Worm (Caenorhabditis elegans) whole organism, L1 larva: ENCODE measurements around the gene C31G12.4.

ENCODE experiments used
- C34B4.2 ChIP-seq: sonication (generic microtip); optimal IDR thresholded peaks from 2 replicates; lab custom pipeline; 2017; ENCODE audit warnings: mild to moderate bottlenecking, missing genetic modification characterization, missing compliant biosample characterization
- F16B12.6 ChIP-seq: fragments of 150-350 bp; optimal IDR thresholded peaks from 2 replicates; lab custom pipeline; 2014; ENCODE audit warnings: missing biosample characterization, missing genetic modification characterization
- alr-1 ChIP-seq: fragments of 200-800 bp; sonication (Bioruptor generic); optimal IDR thresholded peaks from 2 replicates; lab custom pipeline; 2018; ENCODE audit warnings: borderline replicate concordance, mild to moderate bottlenecking, missing genetic modification characterization, missing compliant biosample characterization
- aly-2 ChIP-seq: fragments of 150-350 bp; optimal IDR thresholded peaks from 2 replicates; lab custom pipeline; 2014; ENCODE audit warnings: missing biosample characterization, missing genetic modification characterization
- blmp-1 ChIP-seq: fragments of 150-350 bp; optimal IDR thresholded peaks from 2 replicates; lab custom pipeline; 2014; ENCODE audit warnings: missing biosample characterization, missing genetic modification characterization
- ceh-8 ChIP-seq: fragments of 200-800 bp; sonication (Bioruptor generic); optimal IDR thresholded peaks from 2 replicates; lab custom pipeline; 2018; ENCODE audit warnings: mild to moderate bottlenecking, missing genetic modification characterization, moderate library complexity, missing compliant biosample characterization
- ceh-88 ChIP-seq: fragments of 200-800 bp; sonication (Bioruptor generic); IDR thresholded peaks from 2 replicates; pipeline ENCODE4 v1.3.6; 2022; ENCODE audit warnings: missing genetic modification characterization, missing compliant biosample characterization
- ces-1 ChIP-seq: fragments of 150-350 bp; optimal IDR thresholded peaks from 2 replicates; lab custom pipeline; 2014; ENCODE audit warnings: missing biosample characterization, missing genetic modification reagents, missing genetic modification characterization
- efl-1 ChIP-seq, 4 experiments: fragments of 150-350 bp; optimal IDR thresholded peaks in 3 of 4; peaks in 1 of 4; 1 replicate in 1 of 4; 2 replicates in 3 of 4; lab custom pipeline; 2014; ENCODE audit warnings: missing biosample characterization in 2 of 4, missing genetic modification characterization in 2 of 4, missing genetic modification reagents in 2 of 4
- efl-3 ChIP-seq: fragments of 200-800 bp; sonication (Bioruptor generic); optimal IDR thresholded peaks from 2 replicates; lab custom pipeline; 2018; ENCODE audit warnings: mild to moderate bottlenecking, missing genetic modification characterization, missing compliant biosample characterization
- egl-13 ChIP-seq: sonication (generic microtip); optimal IDR thresholded peaks from 2 replicates; lab custom pipeline; 2016; ENCODE audit warnings: missing genotype, missing genetic modification reagents, missing genetic modification characterization, missing compliant biosample characterization
- egl-27 ChIP-seq, 2 experiments: fragments of 150-350 bp in 1 of 2; sonication (generic microtip); optimal IDR thresholded peaks; 3 replicates each; lab custom pipeline; 2017 to 2018; ENCODE audit warnings: missing biosample characterization in 2 of 2, missing genetic modification characterization in 2 of 2, missing genetic modification reagents in 2 of 2
- ets-5 ChIP-seq: fragments of 200-800 bp; sonication (Bioruptor generic); IDR thresholded peaks from 2 replicates; pipeline ENCODE4 v1.3.6; 2022; ENCODE audit warnings: missing genetic modification characterization, missing compliant biosample characterization
- fkh-10 ChIP-seq: sonication (generic microtip); optimal IDR thresholded peaks from 2 replicates; lab custom pipeline; 2017; ENCODE audit warnings: missing biosample characterization, missing genetic modification reagents, missing genetic modification characterization
- fkh-8 ChIP-seq: sonication (generic microtip); optimal IDR thresholded peaks from 2 replicates; lab custom pipeline; 2016; ENCODE audit warnings: mild to moderate bottlenecking, missing genetic modification characterization, missing compliant biosample characterization
- fos-1 ChIP-seq: fragments of 150-350 bp; optimal IDR thresholded peaks from 2 replicates; lab custom pipeline; 2014; ENCODE audit warnings: missing biosample characterization, missing genetic modification characterization
- hlh-17 ChIP-seq: fragments of 200-800 bp; sonication (Bioruptor generic); optimal IDR thresholded peaks from 2 replicates; lab custom pipeline; 2018; ENCODE audit warnings: missing genetic modification characterization, mild to moderate bottlenecking, missing compliant biosample characterization, moderate library complexity, borderline replicate concordance
- hlh-4 ChIP-seq: sonication (generic microtip); optimal IDR thresholded peaks from 2 replicates; lab custom pipeline; 2016; ENCODE audit warnings: mild to moderate bottlenecking, missing genetic modification characterization, missing compliant biosample characterization
- irx-1 ChIP-seq: sonication (generic microtip); optimal IDR thresholded peaks from 2 replicates; lab custom pipeline; 2016; ENCODE audit warnings: missing genetic modification characterization, missing compliant biosample characterization
- lin-13 ChIP-seq: fragments of 150-350 bp; optimal IDR thresholded peaks from 2 replicates; lab custom pipeline; 2014; ENCODE audit warnings: missing biosample characterization, missing genetic modification reagents, missing genetic modification characterization
- lin-14 ChIP-seq: fragments of 200-800 bp; sonication (Bioruptor generic); optimal IDR thresholded peaks from 2 replicates; lab custom pipeline; 2018; ENCODE audit warnings: mild to moderate bottlenecking, missing genetic modification characterization, moderate library complexity, missing compliant biosample characterization
- lin-15B ChIP-seq: fragments of 150-350 bp; sonication (generic microtip); optimal IDR thresholded peaks from 3 replicates; lab custom pipeline; 2014; ENCODE audit warnings: missing biosample characterization, missing genetic modification characterization
- lin-35 ChIP-seq, 2 experiments: fragments of 150-350 bp; optimal IDR thresholded peaks; 2 replicates each; lab custom pipeline; 2014; ENCODE audit warnings: missing biosample characterization in 2 of 2, missing genetic modification characterization in 2 of 2, missing genetic modification reagents in 2 of 2
- mab-9 ChIP-seq: fragments of 200-800 bp; sonication (Bioruptor generic); IDR thresholded peaks from 2 replicates; pipeline ENCODE4 v1.3.6; 2022; ENCODE audit warnings: missing genetic modification reagents, missing genetic modification characterization, missing compliant biosample characterization
- mdl-1 ChIP-seq, 2 experiments: fragments of 150-350 bp; optimal IDR thresholded peaks; 2 replicates each; lab custom pipeline; 2014 to 2017; ENCODE audit warnings: missing biosample characterization in 2 of 2, missing genetic modification characterization in 2 of 2, inconsistent platforms in 1 of 2
- mef-2 ChIP-seq: fragments of 150-350 bp; optimal IDR thresholded peaks from 2 replicates; lab custom pipeline; 2014; ENCODE audit warnings: missing biosample characterization, missing genetic modification characterization
- mep-1 ChIP-seq: fragments of 150-350 bp; optimal IDR thresholded peaks from 2 replicates; lab custom pipeline; 2014; ENCODE audit warnings: missing biosample characterization, missing genetic modification characterization
- nhr-12 ChIP-seq: sonication (generic microtip); optimal IDR thresholded peaks from 2 replicates; lab custom pipeline; 2017; ENCODE audit warnings: missing biosample characterization, missing genetic modification characterization
- nhr-28 ChIP-seq: fragments of 150-350 bp; optimal IDR thresholded peaks from 2 replicates; lab custom pipeline; 2014; ENCODE audit warnings: missing biosample characterization, missing genetic modification characterization
- nhr-47 ChIP-seq: sonication (generic microtip); optimal IDR thresholded peaks from 2 replicates; lab custom pipeline; 2016; ENCODE audit warnings: mild to moderate bottlenecking, missing genetic modification characterization, moderate library complexity, missing compliant biosample characterization
- nhr-77 ChIP-seq: fragments of 150-350 bp; optimal IDR thresholded peaks from 2 replicates; lab custom pipeline; 2014; ENCODE audit warnings: missing biosample characterization, missing genetic modification characterization
- nhr-84 ChIP-seq: sonication (generic microtip); optimal IDR thresholded peaks from 2 replicates; lab custom pipeline; 2017; ENCODE audit warnings: missing biosample characterization, missing genetic modification characterization
- pax-3 ChIP-seq: fragments of 200-800 bp; sonication (Bioruptor generic); optimal IDR thresholded peaks from 2 replicates; lab custom pipeline; 2018; ENCODE audit warnings: mild to moderate bottlenecking, missing genetic modification characterization, moderate library complexity, missing compliant biosample characterization
- pqm-1 ChIP-seq: sonication (generic microtip); optimal IDR thresholded peaks from 3 replicates; lab custom pipeline; 2017; ENCODE audit warnings: missing biosample characterization, missing genetic modification characterization
- rnt-1 ChIP-seq: sonication (generic microtip); optimal IDR thresholded peaks from 2 replicates; lab custom pipeline; 2016; ENCODE audit warnings: mild to moderate bottlenecking, missing genetic modification characterization, moderate library complexity, missing compliant biosample characterization
- skn-1 ChIP-seq: fragments of 150-350 bp; optimal IDR thresholded peaks from 2 replicates; lab custom pipeline; 2014; ENCODE audit warnings: missing biosample characterization, missing genetic modification characterization
- snpc-4 ChIP-seq: fragments of 150-350 bp; optimal IDR thresholded peaks from 2 replicates; lab custom pipeline; 2014; ENCODE audit warnings: missing biosample characterization, missing genetic modification characterization
- sox-4 ChIP-seq: sonication (generic microtip); optimal IDR thresholded peaks from 2 replicates; lab custom pipeline; 2016; ENCODE audit warnings: missing genetic modification characterization, missing compliant biosample characterization
- swsn-7 ChIP-seq: sonication (generic microtip); optimal IDR thresholded peaks from 2 replicates; lab custom pipeline; 2016; ENCODE audit warnings: missing genetic modification characterization, missing compliant biosample characterization
- tlp-1 ChIP-seq: fragments of 150-350 bp; optimal IDR thresholded peaks from 2 replicates; lab custom pipeline; 2014; ENCODE audit warnings: missing biosample characterization, missing genetic modification characterization
- unc-130 ChIP-seq: fragments of 150-350 bp; optimal IDR thresholded peaks from 2 replicates; lab custom pipeline; 2017; ENCODE audit warnings: missing biosample characterization, missing genetic modification characterization, inconsistent platforms
- unc-98 ChIP-seq: fragments of 200-800 bp; sonication (Bioruptor generic); IDR thresholded peaks from 2 replicates; pipeline ENCODE4 v1.3.6; 2022; ENCODE audit warnings: missing genetic modification characterization, missing compliant biosample characterization
- xbp-1 ChIP-seq: sonication (generic microtip); optimal IDR thresholded peaks from 2 replicates; lab custom pipeline; 2016; ENCODE audit warnings: missing genetic modification characterization, missing compliant biosample characterization
- zip-4 ChIP-seq: fragments of 200-800 bp; sonication (Bioruptor generic); optimal IDR thresholded peaks from 2 replicates; lab custom pipeline; 2018; ENCODE audit warnings: mild to moderate bottlenecking, missing genetic modification characterization, moderate library complexity, missing compliant biosample characterization
- ztf-11 ChIP-seq, 2 experiments: sonication (generic microtip); optimal IDR thresholded peaks; 2 replicates each; lab custom pipeline; 2016 to 2017; ENCODE audit warnings: missing genetic modification characterization in 2 of 2, missing biosample characterization in 1 of 2, missing compliant biosample characterization in 1 of 2

Gene C31G12.4

DNA sequence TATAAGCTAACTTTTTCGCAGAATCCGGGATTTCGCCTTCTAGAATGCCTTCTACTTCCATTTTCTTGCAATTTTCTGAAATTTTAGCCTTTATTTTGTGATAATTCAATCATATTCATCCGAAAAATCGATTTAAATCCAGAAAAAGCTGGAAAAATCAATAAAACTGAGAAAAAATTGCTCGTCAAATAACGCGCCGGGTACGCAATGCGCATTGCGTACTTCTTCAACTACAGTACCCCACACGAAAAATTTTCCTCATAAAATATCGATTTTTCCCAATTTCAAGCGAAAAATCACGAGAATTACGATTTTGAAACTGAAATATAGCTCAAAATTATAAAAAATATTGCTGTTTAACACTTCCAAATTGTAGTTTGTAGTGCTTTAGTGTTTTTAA, 47.5 kb downstream of the C31G12.4 start, which contains the start of gene Y37H2A.12:
Y37H2A.12 (minus strand) TSS at position 81 of the 400 bp plus-strand sequence.
- no peak for TF ChIP-seq snpc-4
- TF ChIP-seq alr-1 (tag; lab: Kevin White, UChicago), result no peak
- TF ChIP-seq skn-1 (tag; lab: Kevin White, UChicago), result no peak
- no peak for TF ChIP-seq nhr-28
- no peak for TF ChIP-seq fkh-10
- TF ChIP-seq aly-2, result no peak
- no peak for TF ChIP-seq F16B12.6 (tag; lab: Kevin White, UChicago)
- TF ChIP-seq blmp-1 (tag; lab: Kevin White, UChicago), result no peak
- no peak for TF ChIP-seq pax-3 (tag; lab: Kevin White, UChicago)
- no peak for TF ChIP-seq tlp-1
- no peak for TF ChIP-seq lin-14 (GFP tag; lab: Kevin White, UChicago)
- TF ChIP-seq sox-4 (tag; lab: Kevin White, UChicago), result no peak
- no peak for TF ChIP-seq xbp-1 (tag; lab: Kevin White, UChicago)
- no peak for TF ChIP-seq fkh-8 (tag; lab: Kevin White, UChicago)
- no peak for TF ChIP-seq ztf-11 (tag; optimal IDR thresholded peaks at IDR 0.05; lab: Kevin White, UChicago)
- TF ChIP-seq, all 84 proteins: peak for 0

DNA sequence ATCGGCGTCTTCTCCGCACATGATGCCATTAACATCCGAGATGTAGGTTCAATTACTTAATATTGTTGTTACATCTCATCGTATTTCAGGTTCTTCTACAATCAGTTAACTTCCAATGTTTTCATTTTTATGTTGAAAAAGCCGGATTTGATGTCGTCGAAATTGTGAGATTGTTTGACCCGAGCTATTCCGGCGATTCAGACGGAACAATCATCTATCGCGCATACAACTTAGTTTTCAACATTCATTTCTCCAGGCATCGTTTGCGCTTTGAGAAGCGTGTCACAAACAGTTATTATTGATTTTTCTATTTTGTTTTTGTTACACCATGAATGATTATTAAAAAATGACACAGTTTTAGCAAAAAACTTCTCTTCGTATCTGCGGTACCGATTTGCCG, 50.0 kb downstream of the C31G12.4 start:
- TF ChIP-seq irx-1 (tag; lab: Kevin White, UChicago) (no peak), hlh-17 (GFP tag; lab: Kevin White, UChicago) (no peak), tlp-1 (no peak), ceh-88 (no peak), hlh-4 (tag; lab: Kevin White, UChicago) (no peak)

DNA sequence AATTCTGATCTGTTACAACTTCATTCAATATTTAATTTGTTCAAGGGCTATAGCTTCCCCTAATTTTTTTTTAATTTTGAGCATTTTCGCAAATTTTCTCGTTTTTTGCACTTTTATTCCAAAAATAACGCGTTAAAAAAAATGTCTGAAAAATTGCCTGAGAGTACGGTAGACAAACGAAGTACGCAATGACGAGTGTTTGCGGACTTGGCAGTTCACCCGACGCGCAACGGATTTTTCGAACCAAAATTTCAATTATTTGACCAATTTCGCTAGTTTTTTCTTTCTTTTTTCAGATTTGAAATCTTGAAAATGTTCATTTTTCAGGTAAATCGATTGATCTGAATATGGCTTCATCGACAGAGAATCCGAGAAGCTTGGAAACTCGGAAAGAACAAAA, 51.4 kb downstream of the C31G12.4 start, which contains the start of gene fbxa-211:
fbxa-211 (plus strand) TSS at position 328 of the 400 bp plus-strand sequence.
- TF ChIP-seq mep-1 (tag; lab: Kevin White, UChicago) (no peak), C34B4.2 (tag; lab: Kevin White, UChicago) (no peak), F16B12.6 (tag; lab: Kevin White, UChicago) (no peak), nhr-77 (tag; lab: Kevin White, UChicago) (no peak), swsn-7 (tag; lab: Kevin White, UChicago) (no peak), mab-9 (GFP tag; lab: Robert Waterston, UW) (no peak), pqm-1 (tag; lab: Kevin White, UChicago) (no peak), nhr-47 (no peak), ceh-8 (GFP tag; lab: Kevin White, UChicago) (no peak), mdl-1 (tag; optimal IDR thresholded peaks at IDR 0.05; lab: Kevin White, UChicago) (no peak), nhr-28 (no peak), snpc-4 (no peak), ces-1 (GFP tag; lab: Kevin White, UChicago) (no peak), ztf-11 (tag; optimal IDR thresholded peaks at IDR 0.05; lab: Kevin White, UChicago) (no peak)

DNA sequence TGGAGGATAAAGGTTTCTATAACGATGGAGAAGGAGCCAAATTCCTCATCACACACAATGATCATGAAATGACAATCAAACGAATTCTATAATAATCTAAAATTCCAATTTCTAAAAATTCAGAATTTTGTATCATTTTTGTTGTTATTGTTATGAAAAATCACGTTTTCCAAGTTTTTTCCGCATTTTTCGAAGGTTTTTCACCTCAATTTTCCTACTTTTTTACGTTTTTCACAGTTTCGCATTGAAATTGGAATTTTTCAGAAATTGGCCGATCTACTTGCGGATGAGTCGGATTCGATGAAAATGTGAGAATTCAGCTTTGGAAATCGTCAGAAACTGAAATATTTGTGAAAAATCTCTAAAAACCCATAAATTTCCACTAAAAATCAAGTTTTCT, 53.5 kb downstream of the C31G12.4 start, which contains the start of gene fbxa-210:
fbxa-210 (plus strand) TSS at position 301 of the 400 bp plus-strand sequence.
- TF ChIP-seq mdl-1 (tag; optimal IDR thresholded peaks at IDR 0.05; lab: Kevin White, UChicago) (no peak), mef-2 (tag; lab: Kevin White, UChicago) (no peak), ets-5 (GFP tag; lab: Robert Waterston, UW) (no peak), nhr-12 (tag; lab: Kevin White, UChicago) (no peak), snpc-4 (no peak), ceh-88 (no peak)

DNA sequence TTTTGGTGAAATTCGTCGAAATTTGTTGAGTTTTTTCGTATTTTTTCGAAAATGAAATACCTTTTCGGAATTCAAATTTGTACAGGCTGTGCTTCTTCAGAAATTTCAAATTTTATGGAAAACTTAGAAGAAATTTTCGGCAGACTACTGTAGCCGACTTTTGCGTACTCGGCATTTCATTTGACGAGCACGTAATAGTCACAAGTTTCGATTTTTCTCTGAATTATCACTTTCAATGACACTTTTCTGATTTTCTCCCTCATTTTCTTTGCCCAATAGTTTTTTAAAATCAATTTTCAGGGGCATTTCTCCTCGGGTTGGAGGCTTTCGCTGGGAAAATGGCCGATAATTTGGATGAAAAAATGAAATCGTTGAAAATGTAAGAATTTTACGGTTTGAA, 54.9 kb downstream of the C31G12.4 start, which contains the start of gene fbxa-107:
fbxa-107 (plus strand) TSS at position 301 of the 400 bp plus-strand sequence.
- TF ChIP-seq blmp-1 (tag; lab: Kevin White, UChicago) (no peak), lin-35 (GFP tag; optimal IDR thresholded peaks at IDR 0.05; lab: Kevin White, UChicago) (no peak), zip-4 (GFP tag; lab: Kevin White, UChicago) (no peak), rnt-1 (no peak), nhr-84 (tag; lab: Kevin White, UChicago) (no peak), fos-1 (tag; lab: Kevin White, UChicago) (no peak), lin-15B (tag; lab: Kevin White, UChicago) (no peak), unc-98 (GFP tag; lab: Robert Waterston, UW) (no peak), unc-130 (no peak), efl-3 (GFP tag; lab: Kevin White, UChicago) (no peak), egl-27 (tag; optimal IDR thresholded peaks at IDR 0.05; lab: Kevin White, UChicago) (no peak), hlh-17 (GFP tag; lab: Kevin White, UChicago) (no peak), efl-1 (optimal IDR thresholded peaks at IDR 0.05; lab: Kevin White, UChicago) (no peak), efl-1 (GFP tag; optimal IDR thresholded peaks at IDR 0.05 in 1 of 2; lab: Kevin White, UChicago) (no peak), aly-2 (no peak), lin-13 (GFP tag; lab: Kevin White, UChicago) (no peak), mdl-1 (tag; optimal IDR thresholded peaks at IDR 0.05; lab: Kevin White, UChicago) (no peak), egl-13 (tag; lab: Kevin White, UChicago) (no peak)
